Comparison of ENCODE assay signal across 3 worm cellular contexts in the genomic region with DNA sequence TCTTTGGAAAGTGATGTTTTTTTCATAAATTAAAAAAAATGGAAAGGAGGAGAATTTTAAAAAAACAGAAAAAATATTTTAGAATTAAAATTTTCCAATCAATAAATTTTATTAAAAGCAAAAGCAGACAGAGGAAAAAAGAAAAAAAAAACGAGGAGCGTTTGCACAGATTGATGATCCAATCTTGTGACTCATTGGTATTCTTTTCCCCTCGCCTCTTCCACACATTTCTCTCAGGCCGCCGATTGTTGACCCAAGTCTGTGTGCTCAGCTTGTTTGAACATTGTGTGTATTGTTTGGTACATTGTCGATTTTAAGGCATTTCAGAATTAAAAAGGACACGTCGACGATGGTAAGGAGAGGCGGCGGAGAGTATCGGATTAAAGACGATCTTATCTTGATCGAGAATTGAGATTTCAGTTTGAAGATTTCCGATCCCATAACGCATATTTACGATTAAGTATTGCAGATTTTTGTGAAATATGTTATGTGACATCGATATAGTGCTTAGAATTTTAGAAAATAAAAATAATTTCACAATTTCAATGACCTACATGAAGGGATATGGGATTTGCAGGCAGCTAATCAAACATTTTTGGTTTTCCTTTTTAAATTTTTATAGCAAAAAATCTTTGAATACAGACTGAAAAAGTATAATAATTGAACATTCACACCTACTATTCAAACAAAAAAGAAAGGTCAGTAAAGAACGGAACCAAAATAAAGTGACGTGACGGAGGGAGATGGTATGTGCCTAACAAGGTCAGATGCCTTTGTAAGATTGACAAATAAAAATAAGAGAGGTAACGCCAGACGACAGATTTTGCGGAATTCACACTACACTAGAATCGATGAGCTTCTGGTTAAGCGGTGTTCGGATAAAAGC.
TF ChIP-seq lines count a peak whose summit lies in the region.

No protein-coding gene starts in this region.

TF ChIP-seq in whole organism, L1 larva, 84 proteins besides CTCF, POLR2A, EP300 and RAD21 (continued from another document):
- TF ChIP-seq mef-2 (tag; optimal IDR thresholded peaks at IDR 0.05; lab: Kevin White, UChicago) (no peak), rnt-1 (tag; optimal IDR thresholded peaks at IDR 0.05; lab: Kevin White, UChicago) (peak; percentile 7)

TF ChIP-seq in whole organism, L2 larva, 48 proteins besides CTCF, POLR2A, EP300 and RAD21 (continued from another document):
- TF ChIP-seq aly-2 (tag; optimal IDR thresholded peaks at IDR 0.05; lab: Kevin White, UChicago) (no peak), nhr-129 (tag; optimal IDR thresholded peaks at IDR 0.05; lab: Kevin White, UChicago) (peak; percentile 33), nhr-25 (tag; optimal IDR thresholded peaks at IDR 0.05; lab: Kevin White, UChicago) (peak; percentile 24), nhr-6 (tag; optimal IDR thresholded peaks at IDR 0.05; lab: Kevin White, UChicago) (no peak), nhr-21 (tag; optimal IDR thresholded peaks at IDR 0.05; lab: Kevin White, UChicago) (no peak), snpc-4 (tag; optimal IDR thresholded peaks at IDR 0.05; lab: Kevin White, UChicago) (no peak), Y55F3AM.14 (GFP tag; optimal IDR thresholded peaks at IDR 0.05; lab: Kevin White, UChicago) (no peak), ztf-11 (tag; optimal IDR thresholded peaks at IDR 0.05; lab: Kevin White, UChicago) (no peak), ceh-16 (tag; optimal IDR thresholded peaks at IDR 0.05; lab: Kevin White, UChicago) (peak; percentile 44), ceh-82 (tag; optimal IDR thresholded peaks at IDR 0.05; lab: Kevin White, UChicago) (no peak), nhr-12 (tag; optimal IDR thresholded peaks at IDR 0.05; lab: Kevin White, UChicago) (no peak), lin-39 (tag; optimal IDR thresholded peaks at IDR 0.05; lab: Kevin White, UChicago) (no peak), F13H6.1 (tag; optimal IDR thresholded peaks at IDR 0.05; lab: Kevin White, UChicago) (peak; percentile 31), peb-1 (tag; optimal IDR thresholded peaks at IDR 0.05; lab: Kevin White, UChicago) (no peak), unc-39 (tag; optimal IDR thresholded peaks at IDR 0.05; lab: Kevin White, UChicago) (no peak), elt-1 (tag; optimal IDR thresholded peaks at IDR 0.05; lab: Kevin White, UChicago) (peak; percentile 97), ztf-4 (tag; optimal IDR thresholded peaks at IDR 0.05; lab: Kevin White, UChicago) (no peak), skn-1 (tag; optimal IDR thresholded peaks at IDR 0.05; lab: Kevin White, UChicago) (no peak), R02D3.7 (tag; optimal IDR thresholded peaks at IDR 0.05; lab: Kevin White, UChicago) (no peak), mab-5 (tag; optimal IDR thresholded peaks at IDR 0.05; lab: Kevin White, UChicago) (no peak), blmp-1 (tag; optimal IDR thresholded peaks at IDR 0.05; lab: Kevin White, UChicago; ENCODE audit: insufficient read depth) (no peak), egl-27 (tag; optimal IDR thresholded peaks at IDR 0.05; lab: Kevin White, UChicago) (no peak)

TF ChIP-seq in whole organism, L4 larva, 104 proteins besides CTCF, POLR2A, EP300 and RAD21 (continued from another document):
- TF ChIP-seq mdt-29 (GFP tag; IDR thresholded peaks at IDR 0.05; lab: Robert Waterston, UW) (no peak), hlh-30 (tag; optimal IDR thresholded peaks at IDR 0.05; lab: Kevin White, UChicago; ENCODE audit: insufficient read depth) (peak; percentile 55), fos-1 (tag; optimal IDR thresholded peaks at IDR 0.05; lab: Kevin White, UChicago) (no peak), hlh-11 (tag; optimal IDR thresholded peaks at IDR 0.05; lab: Kevin White, UChicago) (peak; percentile 31)
